Fruit fly (Drosophila melanogaster) whole organism, embryonic: ENCODE measurements around the gene CG4041.
A peak's percentile ranks its signal among the peaks of the same experiment; 100 is the strongest.

Experiments
- Ada2b ChIP-seq: fragments of 200-800 bp; sonication (Bioruptor generic); IDR thresholded peaks from 2 replicates; pipeline ENCODE4 v1.3.6; 2022; ENCODE audit warnings: missing biosample characterization, missing genetic modification characterization
- BtbVII ChIP-seq: fragments of 200-800 bp; sonication (Bioruptor generic); optimal IDR thresholded peaks from 3 replicates; lab custom pipeline; 2017; ENCODE audit warnings: missing biosample characterization, mild to moderate bottlenecking, missing genetic modification characterization
- CG11696 ChIP-seq: fragments of 200-800 bp; sonication (Bioruptor generic); IDR thresholded peaks from 2 replicates; pipeline ENCODE4 v1.3.6; 2022; ENCODE audit warnings: missing biosample characterization, missing genetic modification characterization
- CG12236 ChIP-seq: fragments of 200-800 bp; sonication (Bioruptor generic); optimal IDR thresholded peaks from 2 replicates; lab custom pipeline; 2016; ENCODE audit warnings: missing biosample characterization, missing genetic modification characterization
- CG1233 ChIP-seq: fragments of 200-800 bp; sonication (Bioruptor generic); optimal IDR thresholded peaks from 4 replicates; lab custom pipeline; 2018; ENCODE audit warnings: missing biosample characterization, mild to moderate bottlenecking, missing genetic modification characterization
- CG18476 ChIP-seq: fragments of 200-800 bp; sonication (Bioruptor generic); optimal IDR thresholded peaks from 2 replicates; lab custom pipeline; 2016; ENCODE audit warnings: missing biosample characterization, mild to moderate bottlenecking, missing genetic modification characterization
- CG18619 ChIP-seq: fragments of 200-800 bp; sonication (Bioruptor generic); optimal IDR thresholded peaks from 3 replicates; lab custom pipeline; 2017; ENCODE audit warnings: missing biosample characterization, mild to moderate bottlenecking, missing genetic modification characterization
- CG2120 ChIP-seq: fragments of 200-800 bp; sonication (Bioruptor generic); optimal IDR thresholded peaks from 3 replicates; lab custom pipeline; 2016; ENCODE audit warnings: missing biosample characterization, missing genetic modification characterization
- CG30403 ChIP-seq: fragments of 200-800 bp; sonication (Bioruptor generic); optimal IDR thresholded peaks from 3 replicates; lab custom pipeline; 2016; ENCODE audit warnings: missing biosample characterization, missing genetic modification characterization
- CG33213 ChIP-seq: fragments of 200-800 bp; sonication (Bioruptor generic); optimal IDR thresholded peaks from 3 replicates; lab custom pipeline; 2016; ENCODE audit warnings: missing biosample characterization, missing genetic modification characterization
- CG3847 ChIP-seq: fragments of 200-800 bp; sonication (Bioruptor generic); IDR thresholded peaks from 2 replicates; pipeline ENCODE4 v1.3.6; 2022; ENCODE audit warnings: missing biosample characterization, missing genetic modification characterization
- CG4730 ChIP-seq: fragments of 200-800 bp; sonication (Bioruptor generic); IDR thresholded peaks from 2 replicates; pipeline ENCODE4 v1.3.6; 2022; ENCODE audit warnings: missing biosample characterization, missing genetic modification characterization
- CG6254 ChIP-seq: fragments of 200-800 bp; sonication (Bioruptor generic); optimal IDR thresholded peaks from 3 replicates; lab custom pipeline; 2017; ENCODE audit warnings: mild to moderate bottlenecking, missing biosample characterization, missing genetic modification reagents, missing genetic modification characterization
- CG7928 ChIP-seq: fragments of 200-800 bp; sonication (Bioruptor generic); optimal IDR thresholded peaks from 2 replicates; lab custom pipeline; 2017; ENCODE audit warnings: missing biosample characterization, mild to moderate bottlenecking, missing genetic modification characterization
- CG9437 ChIP-seq: fragments of 200-800 bp; sonication (Bioruptor generic); optimal IDR thresholded peaks from 2 replicates; lab custom pipeline; 2018; ENCODE audit warnings: missing biosample characterization, mild to moderate bottlenecking, missing genetic modification characterization
- CG9727 ChIP-seq: fragments of 200-800 bp; sonication (Bioruptor generic); optimal IDR thresholded peaks from 3 replicates; lab custom pipeline; 2017; ENCODE audit warnings: missing biosample characterization, mild to moderate bottlenecking, missing genetic modification characterization
- CTCF ChIP-seq: fragments of 200-800 bp; sonication (Bioruptor generic); optimal IDR thresholded peaks from 2 replicates; lab custom pipeline; 2017; ENCODE audit warnings: missing biosample characterization, mild to moderate bottlenecking, missing genetic modification characterization, moderate library complexity
- Dip3 ChIP-seq: fragments of 200-800 bp; sonication (Bioruptor generic); optimal IDR thresholded peaks from 3 replicates; lab custom pipeline; 2016; ENCODE audit warnings: missing biosample characterization, missing genetic modification characterization
- Dll ChIP-seq: fragments of 200-800 bp; sonication (Bioruptor generic); IDR thresholded peaks from 4 replicates; pipeline ENCODE4 v1.3.6; 2022; ENCODE audit warnings: missing biosample characterization, missing genetic modification characterization; ENCODE audit not compliant: partially characterized antibody
- Doc2 ChIP-seq: fragments of 200-800 bp; sonication (Bioruptor generic); IDR thresholded peaks from 2 replicates; pipeline ENCODE4 v1.3.6; 2022; ENCODE audit warnings: missing biosample characterization, missing genetic modification characterization
- Hand ChIP-seq: fragments of 200-800 bp; sonication (Bioruptor generic); optimal IDR thresholded peaks from 2 replicates; lab custom pipeline; 2017; ENCODE audit warnings: mild to moderate bottlenecking, missing biosample characterization, missing genetic modification reagents, missing genetic modification characterization
- Hmx ChIP-seq: fragments of 200-800 bp; sonication (Bioruptor generic); optimal IDR thresholded peaks from 2 replicates; lab custom pipeline; 2016; ENCODE audit warnings: missing biosample characterization, missing genetic modification characterization
- Hr78 ChIP-seq, 2 experiments: fragments of 200-800 bp in 1 of 2; fragments of >200 bp in 1 of 2; sonication (Bioruptor generic) in 1 of 2; optimal IDR thresholded peaks; 2 replicates each; lab custom pipeline; 2017 to 2019; ENCODE audit warnings: missing biosample characterization in 2 of 2, missing genetic modification characterization in 2 of 2, mild to moderate bottlenecking in 1 of 2, moderate library complexity in 1 of 2
- Hsf ChIP-seq: fragments of 200-800 bp; sonication (Bioruptor generic); optimal IDR thresholded peaks from 3 replicates; lab custom pipeline; 2016; ENCODE audit warnings: missing biosample characterization, missing genetic modification characterization
- Med ChIP-seq: fragments of 200-800 bp; sonication (Bioruptor generic); peaks from one replicate; lab custom pipeline; 2016; ENCODE audit warnings: missing biosample characterization, missing genetic modification characterization, mild to moderate bottlenecking, inconsistent platforms, moderate library complexity
- Mrtf ChIP-seq: fragments of 200-800 bp; sonication (Bioruptor generic); IDR thresholded peaks from 3 replicates; pipeline ENCODE4 v1.3.6; 2022; ENCODE audit warnings: missing biosample characterization, missing genetic modification characterization
- Nf-YA ChIP-seq: fragments of 200-800 bp; sonication (Bioruptor generic); IDR thresholded peaks from 2 replicates; pipeline ENCODE4 v1.3.6; 2022; ENCODE audit warnings: missing biosample characterization, missing genetic modification characterization
- Pdp1 ChIP-seq, 2 experiments: fragments of 200-800 bp; sonication (Bioruptor generic); optimal IDR thresholded peaks; 3 replicates each; lab custom pipeline; 2016; ENCODE audit warnings: missing biosample characterization in 2 of 2, missing genetic modification characterization in 2 of 2, mild to moderate bottlenecking in 1 of 2, moderate library complexity in 1 of 2
- Ptx1 ChIP-seq: fragments of 200-800 bp; sonication (Bioruptor generic); IDR thresholded peaks from 2 replicates; pipeline ENCODE4 v1.3.6; 2022; ENCODE audit warnings: missing biosample characterization, missing genetic modification characterization
- Stat92E ChIP-seq, 3 experiments: fragments of >200 bp in 2 of 3; fragments of 200-800 bp in 1 of 3; sonication (Bioruptor generic) in 1 of 3; optimal IDR thresholded peaks; 2 replicates each; lab custom pipeline; 2017 to 2019; ENCODE audit warnings: missing biosample characterization in 3 of 3, missing genetic modification characterization in 3 of 3, mild to moderate bottlenecking in 1 of 3, moderate library complexity in 1 of 3
- aop ChIP-seq: fragments of 200-800 bp; sonication (Bioruptor generic); IDR thresholded peaks from 2 replicates; pipeline ENCODE4 v1.3.6; 2022; ENCODE audit warnings: missing biosample characterization, missing genetic modification characterization
- ara ChIP-seq: fragments of 200-800 bp; sonication (Bioruptor generic); IDR thresholded peaks from 2 replicates; pipeline ENCODE4 v1.3.6; 2022; ENCODE audit warnings: missing biosample characterization, missing genetic modification characterization
- bsh ChIP-seq, 2 experiments: fragments of 200-800 bp; sonication (Bioruptor generic); optimal IDR thresholded peaks; 2 replicates each; lab custom pipeline; 2017 to 2018; ENCODE audit warnings: mild to moderate bottlenecking in 2 of 2, missing biosample characterization in 2 of 2, missing genetic modification characterization in 2 of 2, moderate library complexity in 1 of 2
- cas ChIP-seq: fragments of 200-800 bp; sonication (Bioruptor generic); IDR thresholded peaks from 2 replicates; pipeline ENCODE4 v1.3.6; 2022; ENCODE audit warnings: missing biosample characterization, missing genetic modification characterization
- eyg ChIP-seq: fragments of 200-800 bp; sonication (Bioruptor generic); optimal IDR thresholded peaks from 3 replicates; lab custom pipeline; 2016; ENCODE audit warnings: missing biosample characterization, missing genetic modification characterization
- fru ChIP-seq: fragments of >200 bp; optimal IDR thresholded peaks from 2 replicates; lab custom pipeline; 2017
- gce ChIP-seq: fragments of 200-800 bp; sonication (Bioruptor generic); IDR thresholded peaks from 3 replicates; pipeline ENCODE4 v1.3.6; 2022; ENCODE audit warnings: missing biosample characterization, missing genetic modification characterization
- grau ChIP-seq: fragments of 200-800 bp; optimal IDR thresholded peaks from 3 replicates; lab custom pipeline; 2019; ENCODE audit warnings: missing biosample characterization, mild to moderate bottlenecking, missing genetic modification characterization, moderate library complexity
- grn ChIP-seq: fragments of 200-800 bp; sonication (Bioruptor generic); optimal IDR thresholded peaks from 3 replicates; lab custom pipeline; 2017; ENCODE audit warnings: missing biosample characterization, missing genetic modification characterization
- jing ChIP-seq: fragments of 200-800 bp; sonication (Bioruptor generic); optimal IDR thresholded peaks from 2 replicates; lab custom pipeline; 2018; ENCODE audit warnings: missing biosample characterization, mild to moderate bottlenecking, missing genetic modification characterization
- kah ChIP-seq: fragments of 200-800 bp; sonication (Bioruptor generic); optimal IDR thresholded peaks from 2 replicates; lab custom pipeline; 2018; ENCODE audit warnings: missing biosample characterization, mild to moderate bottlenecking, missing genetic modification characterization
- kay ChIP-seq: fragments of 200-800 bp; sonication (Bioruptor generic); optimal IDR thresholded peaks from 2 replicates; lab custom pipeline; 2016; ENCODE audit warnings: missing biosample characterization, missing genetic modification characterization
- klu ChIP-seq: fragments of 200-800 bp; sonication (Bioruptor generic); IDR thresholded peaks from 2 replicates; pipeline ENCODE4 v1.3.6; 2022; ENCODE audit warnings: missing biosample characterization, missing genetic modification characterization
- kni ChIP-seq: fragments of 200-800 bp; sonication (Bioruptor generic); optimal IDR thresholded peaks from 3 replicates; lab custom pipeline; 2017; ENCODE audit warnings: mild to moderate bottlenecking, missing biosample characterization, missing genetic modification reagents, missing genetic modification characterization
- lmd ChIP-seq: fragments of 200-800 bp; sonication (Bioruptor generic); IDR thresholded peaks from 2 replicates; pipeline ENCODE4 v1.3.6; 2022; ENCODE audit warnings: missing biosample characterization, missing genetic modification characterization
- onecut ChIP-seq: fragments of 200-800 bp; sonication (Bioruptor generic); IDR thresholded peaks from 2 replicates; pipeline ENCODE4 v1.3.6; 2022; ENCODE audit warnings: missing biosample characterization, missing genetic modification characterization
- pb ChIP-seq: fragments of 200-800 bp; sonication (Bioruptor generic); optimal IDR thresholded peaks from 3 replicates; lab custom pipeline; 2016; ENCODE audit warnings: missing biosample characterization, missing genetic modification characterization
- sc ChIP-seq, 3 experiments: fragments of >200 bp in 2 of 3; fragments of 200-800 bp in 1 of 3; sonication (Bioruptor generic) in 1 of 3; optimal IDR thresholded peaks; 2 replicates in 2 of 3; 3 replicates in 1 of 3; lab custom pipeline; 2017; ENCODE audit warnings: mild to moderate bottlenecking in 1 of 3, missing biosample characterization in 1 of 3, missing genetic modification characterization in 1 of 3, missing genetic modification reagents in 1 of 3
- sqz ChIP-seq: fragments of 200-800 bp; sonication (Bioruptor generic); optimal IDR thresholded peaks from 3 replicates; lab custom pipeline; 2018; ENCODE audit warnings: missing biosample characterization, mild to moderate bottlenecking, missing genetic modification characterization
- vvl ChIP-seq: fragments of 200-800 bp; sonication (Bioruptor generic); IDR thresholded peaks from 2 replicates; pipeline ENCODE4 v1.3.6; 2022; ENCODE audit warnings: missing biosample characterization, missing genetic modification characterization
- wdn ChIP-seq: fragments of 200-800 bp; sonication (Bioruptor generic); IDR thresholded peaks from 2 replicates; pipeline ENCODE4 v1.3.6; 2022; ENCODE audit warnings: missing biosample characterization, missing genetic modification characterization
- wek ChIP-seq: fragments of 200-800 bp; sonication (Bioruptor generic); optimal IDR thresholded peaks from 3 replicates; lab custom pipeline; 2018; ENCODE audit warnings: missing biosample characterization, mild to moderate bottlenecking, missing genetic modification characterization, moderate library complexity

CG4041 gene

DNA sequence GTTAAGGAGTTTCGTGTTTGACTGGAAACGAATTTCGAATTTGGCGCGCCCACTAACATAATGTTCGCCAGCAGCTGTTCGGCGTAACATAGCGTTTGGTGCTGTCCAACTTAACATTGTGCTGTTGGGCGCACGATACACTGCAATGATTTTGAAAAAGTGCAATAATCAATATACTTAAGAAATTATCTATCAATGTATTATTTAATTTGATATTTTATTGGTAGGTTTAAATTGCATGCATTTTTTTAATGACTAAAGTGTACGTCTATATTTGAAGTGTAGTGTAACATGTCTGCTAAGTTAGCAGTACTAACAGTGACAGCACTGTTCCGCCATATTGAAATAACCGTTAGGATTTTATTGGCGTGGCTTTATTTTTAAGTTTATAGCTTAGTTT lies 11.7 kb downstream of the CG4041 start, which contains the start of gene CG6927 (continued):
- TF ChIP-seq Doc2 (GFP tag; lab: Robert Waterston, UW) (no peak), CG12236 (no peak), onecut (GFP tag; lab: Robert Waterston, UW) (peak; percentile 65), Dll (no peak), Mrtf (GFP tag; lab: Robert Waterston, UW) (peak; percentile 70), pb (GFP tag; lab: Kevin White, UChicago) (no peak), wdn (GFP tag; lab: Robert Waterston, UW) (peak; percentile 60), aop (no peak), wek (GFP tag; lab: Kevin White, UChicago) (no peak), klu (peak; percentile 74), CG7928 (GFP tag; lab: Kevin White, UChicago) (no peak), CG18619 (GFP tag; lab: Kevin White, UChicago) (peak; percentile 33), Ada2b (GFP tag; lab: Robert Waterston, UW) (peak; percentile 89), cas (GFP tag; lab: Robert Waterston, UW) (peak; percentile 89), CG4730 (GFP tag; lab: Robert Waterston, UW) (peak; percentile 90), CG30403 (GFP tag; lab: Kevin White, UChicago) (peak; percentile 59), CG1233 (peak; percentile 51), CG18476 (GFP tag; lab: Kevin White, UChicago) (no peak), gce (peak; percentile 92), sqz (GFP tag; lab: Kevin White, UChicago) (no peak), lmd (GFP tag; lab: Robert Waterston, UW) (peak; percentile 93), Stat92E (GFP tag; optimal IDR thresholded peaks at IDR 0.05; lab: Kevin White, UChicago) (no peak), CG33213 (GFP tag; lab: Kevin White, UChicago) (no peak), CG9437 (GFP tag; lab: Kevin White, UChicago) (peak; percentile 39), Hand (no peak), eyg (GFP tag; lab: Kevin White, UChicago) (no peak), Hsf (GFP tag; lab: Kevin White, UChicago) (no peak), sc (optimal IDR thresholded peaks at IDR 0.05; lab: Kevin White, UChicago) (no peak), sc (GFP tag; optimal IDR thresholded peaks at IDR 0.05; lab: Kevin White, UChicago) (no peak), CG9727 (GFP tag; lab: Kevin White, UChicago) (peak; percentile 61), Nf-YA (GFP tag; lab: Robert Waterston, UW) (peak; percentile 82), Med (GFP tag; lab: Kevin White, UChicago) (peak; percentile 43), ara (GFP tag; lab: Robert Waterston, UW) (peak; percentile 91), CG6254 (GFP tag; lab: Kevin White, UChicago) (no peak), CG3847 (GFP tag; lab: Robert Waterston, UW) (peak; percentile 82), grau (tag; lab: Kevin White, UChicago) (peak; percentile 72), fru (lab: Kevin White, UChicago) (no peak), Pdp1 (GFP tag; optimal IDR thresholded peaks at IDR 0.05; lab: Kevin White, UChicago) (peak in 1 of 2 experiments; percentile 79), CG2120 (GFP tag; lab: Kevin White, UChicago) (peak; percentile 41), kni (no peak), CTCF (GFP tag; lab: Kevin White, UChicago) (no peak), Ptx1 (peak; percentile 96), jing (GFP tag; lab: Kevin White, UChicago) (no peak), kah (GFP tag; lab: Kevin White, UChicago) (no peak), bsh (GFP tag; optimal IDR thresholded peaks at IDR 0.05; lab: Kevin White, UChicago) (peak in 1 of 2 experiments; percentile 70), vvl (peak; percentile 96), kay (peak; percentile 72), Hmx (GFP tag; lab: Kevin White, UChicago) (peak; percentile 49), grn (no peak), BtbVII (GFP tag; lab: Kevin White, UChicago) (no peak), Hr78 (GFP tag; optimal IDR thresholded peaks at IDR 0.05; lab: Kevin White, UChicago) (no peak), CG11696 (GFP tag; lab: Robert Waterston, UW) (peak; percentile 49; the same call in 1 of the 2 replicates), Dip3 (GFP tag; lab: Kevin White, UChicago) (no peak)
